Fruit fly (Drosophila melanogaster) whole organism, embryonic: ENCODE measurements around the gene RPA3.

ENCODE experiments used
- Abd-B ChIP-seq: fragments of 200-800 bp; sonication (Bioruptor generic); optimal IDR thresholded peaks from 2 replicates; lab custom pipeline; 2018; ENCODE audit warnings: missing biosample characterization, mild to moderate bottlenecking, missing genetic modification characterization, moderate library complexity
- Adf1 ChIP-seq: fragments of 200-800 bp; sonication (Bioruptor generic); IDR thresholded peaks from 2 replicates; pipeline ENCODE4 v1.3.6; 2022; ENCODE audit warnings: missing biosample characterization, missing genetic modification characterization
- Atf6 ChIP-seq: fragments of 200-800 bp; sonication (Bioruptor generic); IDR thresholded peaks from 2 replicates; pipeline ENCODE4 v1.3.6; 2022; ENCODE audit warnings: missing biosample characterization, missing genetic modification characterization
- B-H2 ChIP-seq: fragments of 200-800 bp; sonication (Bioruptor generic); optimal IDR thresholded peaks from 2 replicates; lab custom pipeline; 2018; ENCODE audit warnings: missing biosample characterization, mild to moderate bottlenecking, missing genetic modification characterization
- CG10462 ChIP-seq: fragments of 200-800 bp; sonication (Bioruptor generic); optimal IDR thresholded peaks from 2 replicates; lab custom pipeline; 2016; ENCODE audit warnings: missing biosample characterization, missing genetic modification characterization
- CG10959 ChIP-seq: fragments of 200-800 bp; sonication (Bioruptor generic); IDR thresholded peaks from 2 replicates; pipeline ENCODE4 v1.3.6; 2022; ENCODE audit warnings: missing biosample characterization, missing genetic modification characterization
- CG11247 ChIP-seq: fragments of 200-800 bp; sonication (Bioruptor generic); IDR thresholded peaks from 2 replicates; pipeline ENCODE4 v1.3.6; 2022; ENCODE audit warnings: missing biosample characterization, missing genetic modification characterization
- CG13894 ChIP-seq: fragments of 200-800 bp; sonication (Bioruptor generic); optimal IDR thresholded peaks from 3 replicates; lab custom pipeline; 2018; ENCODE audit warnings: missing biosample characterization, mild to moderate bottlenecking, missing genetic modification characterization, moderate library complexity
- CG14710 ChIP-seq: fragments of 200-800 bp; sonication (Bioruptor generic); optimal IDR thresholded peaks from 3 replicates; lab custom pipeline; 2019; ENCODE audit warnings: missing biosample characterization, mild to moderate bottlenecking, missing genetic modification characterization, moderate library complexity
- CG14965 ChIP-seq: fragments of 200-800 bp; sonication (Bioruptor generic); optimal IDR thresholded peaks from 2 replicates; lab custom pipeline; 2016; ENCODE audit warnings: missing biosample characterization, missing genetic modification characterization, borderline replicate concordance
- CG17385 ChIP-seq: fragments of 200-800 bp; sonication (Bioruptor generic); optimal IDR thresholded peaks from 3 replicates; lab custom pipeline; 2018; ENCODE audit warnings: missing biosample characterization, mild to moderate bottlenecking, missing genetic modification characterization
- CG17829 ChIP-seq: fragments of 200-800 bp; optimal IDR thresholded peaks from 2 replicates; lab custom pipeline; 2019; ENCODE audit warnings: missing biosample characterization, mild to moderate bottlenecking, missing genetic modification characterization, moderate library complexity
- CG2199 ChIP-seq: fragments of 200-800 bp; sonication (Bioruptor generic); IDR thresholded peaks from 3 replicates; pipeline ENCODE4 v1.3.6; 2022; ENCODE audit warnings: missing biosample characterization, missing genetic modification characterization
- CG32767 ChIP-seq: fragments of 200-800 bp; sonication (Bioruptor generic); IDR thresholded peaks from 2 replicates; pipeline ENCODE4 v1.3.6; 2022; ENCODE audit warnings: missing biosample characterization, missing genetic modification characterization
- CG33213 ChIP-seq: fragments of 200-800 bp; sonication (Bioruptor generic); optimal IDR thresholded peaks from 3 replicates; lab custom pipeline; 2016; ENCODE audit warnings: missing biosample characterization, missing genetic modification characterization
- CG34376 ChIP-seq: fragments of 200-800 bp; sonication (Bioruptor generic); optimal IDR thresholded peaks from 2 replicates; lab custom pipeline; 2018; ENCODE audit warnings: missing biosample characterization, mild to moderate bottlenecking, missing genetic modification characterization
- CG34422 ChIP-seq: fragments of 200-800 bp; sonication (Bioruptor generic); IDR thresholded peaks from 3 replicates; pipeline ENCODE4 v1.3.6; 2022; ENCODE audit warnings: missing biosample characterization, missing genetic modification characterization
- CG3726 ChIP-seq: fragments of 200-800 bp; sonication (Bioruptor generic); IDR thresholded peaks from 3 replicates; pipeline ENCODE4, ENCODE4 v1.3.6; 2022; ENCODE audit warnings: missing biosample characterization, missing genetic modification characterization
- CG4282 ChIP-seq: fragments of 200-800 bp; sonication (Bioruptor generic); optimal IDR thresholded peaks from 2 replicates; lab custom pipeline; 2016; ENCODE audit warnings: missing biosample characterization, missing genetic modification characterization
- CG5180 ChIP-seq: fragments of 200-800 bp; sonication (Bioruptor generic); optimal IDR thresholded peaks from 3 replicates; lab custom pipeline; 2017; ENCODE audit warnings: missing biosample characterization, missing genetic modification characterization, mild to moderate bottlenecking, moderate library complexity, missing genetic modification reagents
- CG6175 ChIP-seq: fragments of 200-800 bp; sonication (Bioruptor generic); IDR thresholded peaks from 3 replicates; pipeline ENCODE4 v1.3.6; 2022; ENCODE audit warnings: missing biosample characterization, missing genetic modification characterization
- CG7357 ChIP-seq: fragments of 200-800 bp; sonication (Bioruptor generic); IDR thresholded peaks from 3 replicates; pipeline ENCODE4 v1.3.6; 2022; ENCODE audit warnings: missing biosample characterization, missing genetic modification characterization
- CG7839 ChIP-seq: fragments of 200-800 bp; sonication (Bioruptor generic); optimal IDR thresholded peaks from 3 replicates; lab custom pipeline; 2018; ENCODE audit warnings: missing biosample characterization, mild to moderate bottlenecking, missing genetic modification characterization, moderate library complexity
- CG9609 ChIP-seq: fragments of 200-800 bp; sonication (Bioruptor generic); optimal IDR thresholded peaks from 3 replicates; lab custom pipeline; 2016; ENCODE audit warnings: missing biosample characterization, missing genetic modification characterization
- CG9876 ChIP-seq: fragments of 200-800 bp; sonication (Bioruptor generic); optimal IDR thresholded peaks from 2 replicates; lab custom pipeline; 2016; ENCODE audit warnings: missing biosample characterization, missing genetic modification characterization
- Doc2 ChIP-seq: fragments of 200-800 bp; sonication (Bioruptor generic); IDR thresholded peaks from 2 replicates; pipeline ENCODE4 v1.3.6; 2022; ENCODE audit warnings: missing biosample characterization, missing genetic modification characterization
- Jarid2 ChIP-seq: fragments of 200-800 bp; sonication (Bioruptor generic); optimal IDR thresholded peaks from 3 replicates; lab custom pipeline; 2017; ENCODE audit warnings: mild to moderate bottlenecking, missing biosample characterization, missing genetic modification reagents, missing genetic modification characterization
- Meics ChIP-seq: fragments of 200-800 bp; sonication (Bioruptor generic); optimal IDR thresholded peaks from 2 replicates; lab custom pipeline; 2017; ENCODE audit warnings: missing biosample characterization, mild to moderate bottlenecking, missing genetic modification characterization
- PHDP ChIP-seq: fragments of 200-800 bp; sonication (Bioruptor generic); optimal IDR thresholded peaks from 3 replicates; lab custom pipeline; 2018; ENCODE audit warnings: missing biosample characterization, mild to moderate bottlenecking, missing genetic modification characterization, moderate library complexity
- Rfx ChIP-seq: fragments of 200-800 bp; sonication (Bioruptor generic); IDR thresholded peaks from 2 replicates; pipeline ENCODE4 v1.3.6; 2022; ENCODE audit warnings: missing biosample characterization, missing genetic modification characterization
- Xrp1 ChIP-seq: fragments of 200-800 bp; sonication (Bioruptor generic); IDR thresholded peaks from 2 replicates; pipeline ENCODE4 v1.3.6; 2022; ENCODE audit warnings: missing biosample characterization, missing genetic modification characterization
- YL-1 ChIP-seq: fragments of 200-800 bp; sonication (Bioruptor generic); optimal IDR thresholded peaks from 3 replicates; lab custom pipeline; 2017; ENCODE audit warnings: missing biosample characterization, mild to moderate bottlenecking, missing genetic modification characterization
- amos ChIP-seq: fragments of 200-800 bp; sonication (Bioruptor generic); IDR thresholded peaks from 2 replicates; pipeline ENCODE4 v1.3.6; 2022; ENCODE audit warnings: missing biosample characterization, missing genetic modification characterization; ENCODE audit not compliant: partially characterized antibody
- croc ChIP-seq: fragments of 200-800 bp; sonication (Bioruptor generic); conservative IDR thresholded peaks from 3 replicates; pipeline ENCODE4 v1.3.6; 2022; ENCODE audit warnings: missing biosample characterization, missing genetic modification characterization
- dpn ChIP-seq, 2 experiments: fragments of 200-800 bp; sonication (Bioruptor generic); optimal IDR thresholded peaks; 3 replicates each; lab custom pipeline; 2016; ENCODE audit warnings: missing biosample characterization in 2 of 2, missing genetic modification characterization in 2 of 2
- en ChIP-seq: fragments of 200-800 bp; sonication (Bioruptor generic); optimal IDR thresholded peaks from 2 replicates; lab custom pipeline; 2016; ENCODE audit warnings: missing biosample characterization, missing genetic modification characterization
- fd96Cb ChIP-seq: fragments of 200-800 bp; sonication (Bioruptor generic); optimal IDR thresholded peaks from 2 replicates; lab custom pipeline; 2018; ENCODE audit warnings: missing biosample characterization, mild to moderate bottlenecking, missing genetic modification characterization, moderate library complexity
- ftz-f1 ChIP-seq: fragments of 200-800 bp; sonication (Bioruptor generic); optimal IDR thresholded peaks from 2 replicates; lab custom pipeline; 2016; ENCODE audit warnings: missing biosample characterization, missing genetic modification characterization
- ind ChIP-seq: fragments of 200-800 bp; sonication (Bioruptor generic); optimal IDR thresholded peaks from 3 replicates; lab custom pipeline; 2016; ENCODE audit warnings: missing biosample characterization, missing genetic modification characterization
- klu ChIP-seq: fragments of 200-800 bp; sonication (Bioruptor generic); IDR thresholded peaks from 2 replicates; pipeline ENCODE4 v1.3.6; 2022; ENCODE audit warnings: missing biosample characterization, missing genetic modification characterization
- mirr ChIP-seq: fragments of 200-800 bp; sonication (Bioruptor generic); optimal IDR thresholded peaks from 3 replicates; lab custom pipeline; 2018; ENCODE audit warnings: missing biosample characterization, mild to moderate bottlenecking, missing genetic modification characterization
- nmo ChIP-seq: fragments of 200-800 bp; sonication (Bioruptor generic); optimal IDR thresholded peaks from 2 replicates; lab custom pipeline; 2018; ENCODE audit warnings: missing biosample characterization, mild to moderate bottlenecking, missing genetic modification characterization, moderate library complexity
- prd ChIP-seq, 3 experiments: fragments of >200 bp in 2 of 3; fragments of 200-800 bp in 1 of 3; sonication (Bioruptor generic) in 1 of 3; optimal IDR thresholded peaks in 2 of 3; IDR thresholded peaks in 1 of 3; 2 replicates in 2 of 3; 3 replicates in 1 of 3; pipeline versions ENCODE4 v1.3.6 to Lab custom; 2017 to 2022; ENCODE audit warnings: missing biosample characterization in 1 of 3, missing genetic modification characterization in 1 of 3
- pros ChIP-seq: fragments of 200-800 bp; sonication (Bioruptor generic); optimal IDR thresholded peaks from 3 replicates; lab custom pipeline; 2019; ENCODE audit warnings: missing biosample characterization, mild to moderate bottlenecking, missing genetic modification characterization, moderate library complexity
- row ChIP-seq: fragments of 200-800 bp; sonication (Bioruptor generic); IDR thresholded peaks from 3 replicates; pipeline ENCODE4 v1.3.6; 2022; ENCODE audit warnings: missing biosample characterization, missing genetic modification characterization
- sens ChIP-seq: fragments of 200-800 bp; sonication (Bioruptor generic); peaks from one replicate; lab custom pipeline; 2016; ENCODE audit warnings: missing biosample characterization, missing genetic modification characterization
- seq ChIP-seq: fragments of 200-800 bp; sonication (Bioruptor generic); IDR thresholded peaks from 2 replicates; pipeline ENCODE4 v1.3.6; 2022; ENCODE audit warnings: missing biosample characterization, missing genetic modification characterization
- sob ChIP-seq: fragments of 200-800 bp; sonication (Bioruptor generic); IDR thresholded peaks from 2 replicates; pipeline ENCODE4 v1.3.6; 2022; ENCODE audit warnings: missing biosample characterization, missing genetic modification characterization
- tup ChIP-seq: fragments of 200-800 bp; sonication (Bioruptor generic); optimal IDR thresholded peaks from 2 replicates; lab custom pipeline; 2016; ENCODE audit warnings: missing biosample characterization, mild to moderate bottlenecking, missing genetic modification characterization, moderate library complexity
- wor ChIP-seq: fragments of 200-800 bp; sonication (Bioruptor generic); IDR thresholded peaks from 2 replicates; pipeline ENCODE4 v1.3.6; 2022; ENCODE audit warnings: missing biosample characterization, missing genetic modification characterization

The RPA3 gene

DNA sequence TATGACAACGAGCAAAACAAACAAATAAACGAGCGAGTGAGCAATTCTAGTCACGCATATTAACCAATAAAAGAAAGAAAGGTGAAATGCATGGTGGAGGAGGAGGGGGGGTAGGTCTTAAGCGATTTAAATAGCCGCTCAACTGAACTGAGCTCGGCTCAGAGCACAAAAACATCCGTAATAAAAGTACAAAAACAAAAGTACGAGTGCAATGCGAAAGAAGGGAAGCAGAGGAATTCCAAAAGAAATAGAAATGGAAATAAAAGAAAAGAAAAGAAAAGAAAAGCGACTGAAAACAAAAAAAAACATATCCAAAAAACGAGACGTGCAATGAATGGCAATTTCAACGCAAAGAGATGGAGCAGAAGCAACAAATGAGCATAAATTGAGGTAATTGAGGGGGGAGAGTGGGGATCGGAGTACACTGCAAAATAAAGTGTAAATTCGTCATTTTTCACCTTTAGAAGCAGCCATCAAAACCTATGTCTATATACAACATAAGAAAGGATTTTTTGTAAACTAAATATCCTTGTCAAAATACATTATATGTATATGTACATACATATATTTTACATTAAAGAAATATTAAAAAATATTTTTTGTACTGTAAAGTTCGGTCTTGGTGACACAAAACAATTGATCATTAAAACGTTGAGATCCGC is 42.7 kb upstream of the RPA3 start (continued):
- TF ChIP-seq mirr (GFP tag; lab: Kevin White, UChicago) = no peak
- peak; percentile 39 for TF ChIP-seq nmo (GFP tag; lab: Kevin White, UChicago)
- TF ChIP-seq CG3726 = no peak
- TF ChIP-seq prd (optimal IDR thresholded peaks at IDR 0.05; lab: Kevin White, UChicago) = no peak
- peak; percentile 22; the same call in 1 of the 3 replicates for TF ChIP-seq prd (GFP tag; IDR thresholded peaks at IDR 0.05; lab: Robert Waterston, UW)
- 0 out of 2 replicates have a peak, but pooled peaks have one; percentile 34 for TF ChIP-seq Xrp1 (GFP tag; lab: Robert Waterston, UW)
- no peak for TF ChIP-seq Jarid2
- no peak for TF ChIP-seq en (GFP tag; lab: Kevin White, UChicago)
- TF ChIP-seq CG10959 (GFP tag; lab: Robert Waterston, UW) = no peak
- TF ChIP-seq CG7839 = peak; percentile 39
- no peak for TF ChIP-seq sob
- peak; percentile 8 for TF ChIP-seq CG14710
- TF ChIP-seq croc (GFP tag; lab: Robert Waterston, UW) = 0 out of 3 replicates have a peak, but pooled peaks have one; percentile 18
- no peak for TF ChIP-seq seq (GFP tag; lab: Robert Waterston, UW)
- TF ChIP-seq B-H2 = no peak
- TF ChIP-seq CG17385 (GFP tag; lab: Kevin White, UChicago) = peak; percentile 6
- TF ChIP-seq klu (GFP tag; lab: Robert Waterston, UW) = no peak
- no peak for TF ChIP-seq CG32767
- TF ChIP-seq Adf1 = no peak
- TF ChIP-seq wor (GFP tag; lab: Robert Waterston, UW) = 0 out of 2 replicates have a peak, but pooled peaks have one; percentile 15
- TF ChIP-seq CG7357 = no peak
- TF ChIP-seq ind = peak; percentile 3
- no peak for TF ChIP-seq Doc2 (GFP tag; lab: Robert Waterston, UW)
- peak; percentile 31; the same call in 1 of the 3 replicates for TF ChIP-seq row (GFP tag; lab: Robert Waterston, UW)
- no peak for TF ChIP-seq Atf6 (GFP tag; lab: Robert Waterston, UW)
- TF ChIP-seq tup (GFP tag; lab: Kevin White, UChicago) = no peak
- no peak for TF ChIP-seq CG9609 (GFP tag; lab: Kevin White, UChicago)
- TF ChIP-seq CG2199 (GFP tag; lab: Robert Waterston, UW) = no peak
- no peak for TF ChIP-seq YL-1 (GFP tag; lab: Kevin White, UChicago)
- TF ChIP-seq CG33213 (GFP tag; lab: Kevin White, UChicago) = no peak
- TF ChIP-seq CG13894 (tag; lab: Kevin White, UChicago) = no peak
- no peak for TF ChIP-seq ftz-f1 (GFP tag; lab: Kevin White, UChicago)
- TF ChIP-seq CG4282 (GFP tag; lab: Kevin White, UChicago) = no peak
- no peak for TF ChIP-seq sens
- no peak for TF ChIP-seq CG5180
- TF ChIP-seq pros = no peak
- TF ChIP-seq CG17829 (tag; lab: Kevin White, UChicago) = peak; percentile 16
- TF ChIP-seq CG11247 = no peak
- peak; percentile 49 for TF ChIP-seq PHDP
- no peak for TF ChIP-seq CG9876 (GFP tag; lab: Kevin White, UChicago)
- no peak for TF ChIP-seq CG34376 (GFP tag; lab: Kevin White, UChicago)
- TF ChIP-seq CG6175 (GFP tag; lab: Robert Waterston, UW) = no peak
- TF ChIP-seq Abd-B (GFP tag; lab: Kevin White, UChicago) = no peak
- peak; percentile 41 for TF ChIP-seq fd96Cb
- TF ChIP-seq dpn (GFP tag; optimal IDR thresholded peaks at IDR 0.05; lab: Kevin White, UChicago) = peak in 1 of 2 experiments; percentile 18
- no peak for TF ChIP-seq Rfx (GFP tag; lab: Robert Waterston, UW)
- TF ChIP-seq amos (GFP tag; lab: Robert Waterston, UW) = no peak
- no peak for TF ChIP-seq CG14965 (GFP tag; lab: Kevin White, UChicago)
- TF ChIP-seq CG10462 (GFP tag; lab: Kevin White, UChicago) = no peak
- no peak for TF ChIP-seq CG34422 (GFP tag; lab: Robert Waterston, UW)
- TF ChIP-seq Meics = no peak
